Worm (Caenorhabditis elegans) whole organism, L3 larva: ENCODE data around the gene gplb-1.

Source experiments
- ama-1 ChIP-seq: fragments of 150-350 bp; optimal IDR thresholded peaks from 2 replicates; lab custom pipeline; 2018
- elt-1 ChIP-seq: fragments of 150-350 bp; optimal IDR thresholded peaks from 2 replicates; lab custom pipeline; 2014; ENCODE audit warnings: missing biosample characterization, missing genetic modification characterization
- eor-1 ChIP-seq, 2 experiments: fragments of 150-350 bp; optimal IDR thresholded peaks; 2 replicates each; lab custom pipeline; 2014 to 2018; ENCODE audit warnings: missing biosample characterization in 2 of 2, missing genetic modification characterization in 2 of 2
- fkh-10 ChIP-seq: sonication (generic microtip); optimal IDR thresholded peaks from 2 replicates; lab custom pipeline; 2017; ENCODE audit warnings: missing biosample characterization, missing genetic modification reagents, missing genetic modification characterization
- hmg-11 ChIP-seq: sonication (generic microtip); optimal IDR thresholded peaks from 2 replicates; lab custom pipeline; 2016; ENCODE audit warnings: missing genetic modification characterization, missing compliant biosample characterization
- mdl-1 ChIP-seq: fragments of 150-350 bp; optimal IDR thresholded peaks from 2 replicates; lab custom pipeline; 2014; ENCODE audit warnings: missing biosample characterization, missing genetic modification characterization
- nhr-12 ChIP-seq: fragments of 150-350 bp; optimal IDR thresholded peaks from 2 replicates; lab custom pipeline; 2014; ENCODE audit warnings: missing biosample characterization, missing genetic modification characterization
- nhr-237 ChIP-seq: fragments of 150-350 bp; optimal IDR thresholded peaks from 2 replicates; lab custom pipeline; 2014; ENCODE audit warnings: missing biosample characterization, missing genetic modification characterization
- pha-4 ChIP-seq: fragments of 150-350 bp; optimal IDR thresholded peaks from 2 replicates; lab custom pipeline; 2014; ENCODE audit warnings: missing biosample characterization, missing genetic modification reagents, missing genetic modification characterization
- sea-2 ChIP-seq: fragments of 150-350 bp; sonication (generic microtip); optimal IDR thresholded peaks from 4 replicates; lab custom pipeline; 2014; ENCODE audit warnings: missing biosample characterization, missing genetic modification reagents, missing genetic modification characterization
- snpc-4 ChIP-seq: fragments of 150-350 bp; optimal IDR thresholded peaks from 2 replicates; lab custom pipeline; 2014; ENCODE audit warnings: missing biosample characterization, missing genetic modification characterization
- zag-1 ChIP-seq: fragments of 150-350 bp; optimal IDR thresholded peaks from 2 replicates; lab custom pipeline; 2014; ENCODE audit warnings: missing biosample characterization, missing genetic modification characterization
- ztf-11 ChIP-seq: fragments of 150-350 bp; optimal IDR thresholded peaks from 2 replicates; lab custom pipeline; 2014; ENCODE audit warnings: missing biosample characterization, missing genetic modification characterization
- ztf-4 ChIP-seq: fragments of 150-350 bp; optimal IDR thresholded peaks from 2 replicates; lab custom pipeline; 2014; ENCODE audit warnings: missing biosample characterization, missing genetic modification characterization

DNA sequence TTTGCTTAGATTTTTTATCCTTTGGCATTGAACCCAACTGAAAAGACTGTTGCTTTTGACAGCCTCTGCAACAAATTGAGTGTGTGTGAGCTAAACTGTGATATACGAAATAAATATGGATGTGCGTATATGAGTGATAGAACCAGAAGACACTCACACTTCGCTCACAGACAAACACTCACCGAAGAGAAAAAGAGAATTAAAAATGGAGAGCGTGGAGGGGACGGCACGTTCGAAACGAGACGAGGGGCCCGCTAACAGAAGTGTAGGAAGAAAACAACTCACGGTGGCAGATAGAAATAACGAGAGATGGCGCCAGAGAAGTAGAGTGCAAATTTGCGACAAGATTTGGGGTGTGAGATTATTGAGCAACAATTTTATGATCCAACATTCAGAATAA, 47.2 kb upstream of the gplb-1 start:
- TF ChIP-seq elt-1 (tag; lab: Kevin White, UChicago) = no peak
- TF ChIP-seq hmg-11 (tag; lab: Kevin White, UChicago) = peak; percentile 53
- no peak for TF ChIP-seq nhr-12 (tag; lab: Kevin White, UChicago)
- no peak for TF ChIP-seq sea-2
- no peak for TF ChIP-seq fkh-10 (GFP tag; lab: Kevin White, UChicago)
- TF ChIP-seq nhr-237 (tag; lab: Kevin White, UChicago) = no peak
- TF ChIP-seq mdl-1 (tag; lab: Kevin White, UChicago) = no peak
- TF ChIP-seq pha-4 = no peak
- TF ChIP-seq snpc-4 = no peak
- TF ChIP-seq eor-1 (tag; optimal IDR thresholded peaks at IDR 0.05; lab: Kevin White, UChicago) = no peak
- no peak for TF ChIP-seq ama-1 (lab: Kevin White, UChicago)
- no peak for TF ChIP-seq ztf-4 (tag; lab: Kevin White, UChicago)
- no peak for TF ChIP-seq zag-1
- no peak for TF ChIP-seq ztf-11 (tag; lab: Kevin White, UChicago)
